Fruit fly (Drosophila melanogaster): ENCODE results near the gene Ets21C.

Ets21C gene

DNA sequence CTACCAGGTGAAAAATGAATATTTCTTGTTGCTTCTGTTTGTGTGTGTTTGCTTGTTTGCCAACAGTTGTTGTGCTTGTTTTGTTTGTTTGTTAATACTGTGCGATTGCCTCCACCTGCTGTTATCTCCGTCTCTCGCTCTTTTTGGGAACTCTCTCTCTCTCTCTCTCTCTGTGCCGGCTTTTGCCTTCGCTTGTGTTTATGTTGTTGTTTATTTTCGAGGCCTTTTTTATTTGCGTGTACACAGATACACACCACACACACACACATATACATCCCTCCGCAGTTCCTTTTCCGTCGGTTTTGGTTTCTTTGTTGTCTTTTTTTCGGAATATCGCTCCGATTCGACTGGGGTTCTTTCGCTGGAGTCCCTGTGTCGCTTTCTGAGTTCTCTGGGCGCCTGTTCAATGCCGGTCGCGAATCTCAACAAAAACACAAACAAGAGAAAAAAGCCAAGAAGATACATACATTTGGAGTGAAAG lies 42.1 kb downstream of the Ets21C start (continued):
- TF ChIP-seq tap (tag; optimal IDR thresholded peaks at IDR 0.05) (peak; percentile 17), CG7556 (GFP tag; optimal IDR thresholded peaks at IDR 0.05) (peak; percentile 65), Hr51 (GFP tag; optimal IDR thresholded peaks at IDR 0.05) (peak; percentile 23 to 64), Dll (GFP tag; IDR thresholded peaks at IDR 0.05; ENCODE audit: partially characterized antibody) (0 out of 4 replicates have a peak, but pooled peaks have one; percentile 14), amos (GFP tag; IDR thresholded peaks at IDR 0.05; ENCODE audit: partially characterized antibody) (no peak), CG17361 (GFP tag; IDR thresholded peaks at IDR 0.05) (peak; percentile 71; the same call in 2 of the 3 replicates), CG30403 (GFP tag; optimal IDR thresholded peaks at IDR 0.05) (no peak), tna (GFP tag; IDR thresholded peaks at IDR 0.05; ENCODE audit: partially characterized antibody) (no peak), hb (GFP tag; IDR thresholded peaks at IDR 0.05; ENCODE audit: partially characterized antibody) (no peak), CG2712 (tag; optimal IDR thresholded peaks at IDR 0.05) (peak; percentile 77), gcm (GFP tag; optimal IDR thresholded peaks at IDR 0.05) (peak; percentile 80), CG16815 (GFP tag; optimal IDR thresholded peaks at IDR 0.05) (peak; percentile 7), CG2120 (GFP tag; optimal IDR thresholded peaks at IDR 0.05) (peak; percentile 18), Bgb (GFP tag; IDR thresholded peaks at IDR 0.05; ENCODE audit: partially characterized antibody) (no peak), HmgD (GFP tag; optimal IDR thresholded peaks at IDR 0.05) (peak; percentile 26), Bteb2 (GFP tag; optimal IDR thresholded peaks at IDR 0.05) (peak; percentile 58), bcd (GFP tag; optimal IDR thresholded peaks at IDR 0.05) (peak; percentile 67), H15 (GFP tag; IDR thresholded peaks at IDR 0.05) (0 out of 3 replicates have a peak, but pooled peaks have one; percentile 38), MESR4 (GFP tag; optimal IDR thresholded peaks at IDR 0.05) (no peak), chn (GFP tag; optimal IDR thresholded peaks at IDR 0.05) (no peak), CG4328 (GFP tag; optimal IDR thresholded peaks at IDR 0.05) (peak; percentile 53), CG18764 (GFP tag; optimal IDR thresholded peaks at IDR 0.05) (peak; percentile 78), twi (tag; optimal IDR thresholded peaks at IDR 0.05) (peak; percentile 64), CG31388 (GFP tag; optimal IDR thresholded peaks at IDR 0.05) (peak; percentile 33), CG10274 (GFP tag; optimal IDR thresholded peaks at IDR 0.05) (peak; percentile 29), gsb (GFP tag; IDR thresholded peaks at IDR 0.05) (no peak), pzg (GFP tag; optimal IDR thresholded peaks at IDR 0.05) (no peak), CG11723 (GFP tag; optimal IDR thresholded peaks at IDR 0.05) (peak; percentile 65), CG3838 (GFP tag; optimal IDR thresholded peaks at IDR 0.05) (peak; percentile 76), CG4424 (GFP tag; optimal IDR thresholded peaks at IDR 0.05) (peak; percentile 52), D (optimal IDR thresholded peaks at IDR 0.05) (no peak), D (GFP tag; optimal IDR thresholded peaks at IDR 0.05) (peak; percentile 75), disco-r (GFP tag; optimal IDR thresholded peaks at IDR 0.05) (peak; percentile 61), CG13296 (GFP tag; optimal IDR thresholded peaks at IDR 0.05) (peak; percentile 40), CG6254 (GFP tag; optimal IDR thresholded peaks at IDR 0.05) (peak; percentile 74), bab2 (GFP tag; optimal IDR thresholded peaks at IDR 0.05) (peak; percentile 74), btn (GFP tag; optimal IDR thresholded peaks at IDR 0.05) (peak; percentile 66), CoRest (tag; optimal IDR thresholded peaks at IDR 0.05) (peak; percentile 56), jumu (GFP tag; optimal IDR thresholded peaks at IDR 0.05) (peak; percentile 12), Optix (GFP tag; IDR thresholded peaks at IDR 0.05) (no peak), Chrac-16 (GFP tag; optimal IDR thresholded peaks at IDR 0.05) (peak; percentile 3), tx (GFP tag; optimal IDR thresholded peaks at IDR 0.05) (no peak), sug (tag; optimal IDR thresholded peaks at IDR 0.05) (peak; percentile 28), Med (GFP tag) (peak; percentile 93), vnd (GFP tag; IDR thresholded peaks at IDR 0.05; ENCODE audit: partially characterized antibody) (no peak), usp (GFP tag; optimal IDR thresholded peaks at IDR 0.05) (no peak), Vsx1 (GFP tag; optimal IDR thresholded peaks at IDR 0.05) (peak; percentile 87), insv (GFP tag; optimal IDR thresholded peaks at IDR 0.05) (peak in 1 of 2 experiments; percentile 45), seq (GFP tag; IDR thresholded peaks at IDR 0.05) (peak; percentile 17; the same call in 1 of the 2 replicates), CG7357 (GFP tag; IDR thresholded peaks at IDR 0.05) (no peak)

Measured in whole organism, embryonic.